Worm (Caenorhabditis elegans) whole organism, young adult: ENCODE measurements around the gene C01G12.16.

ENCODE experiments used
- attf-3 ChIP-seq: fragments of 200-800 bp; sonication (Bioruptor generic); conservative IDR thresholded peaks from 2 replicates; pipeline ENCODE4 v1.3.6; 2022; ENCODE audit warnings: missing genetic modification reagents, missing genetic modification characterization, missing compliant biosample characterization
- ceh-27 ChIP-seq: fragments of 200-800 bp; sonication (Bioruptor generic); optimal IDR thresholded peaks from 2 replicates; lab custom pipeline; 2018; ENCODE audit warnings: mild to moderate bottlenecking, missing genetic modification characterization, moderate library complexity, missing compliant biosample characterization
- ceh-79 ChIP-seq: sonication (generic microtip); optimal IDR thresholded peaks from 2 replicates; lab custom pipeline; 2017; ENCODE audit warnings: mild to moderate bottlenecking, missing genetic modification characterization, missing compliant biosample characterization
- die-1 ChIP-seq: sonication (generic microtip); optimal IDR thresholded peaks from 2 replicates; lab custom pipeline; 2016; ENCODE audit warnings: missing genotype, mild to moderate bottlenecking, missing genetic modification characterization, missing compliant biosample characterization
- dpl-1 ChIP-seq: fragments of 150-350 bp; optimal IDR thresholded peaks from 2 replicates; lab custom pipeline; 2014; ENCODE audit warnings: missing biosample characterization, missing genetic modification reagents, missing genetic modification characterization
- egl-44 ChIP-seq: fragments of 200-800 bp; sonication (Bioruptor generic); IDR thresholded peaks from 2 replicates; pipeline ENCODE4 v1.3.6; 2022; ENCODE audit warnings: missing genetic modification reagents, missing genetic modification characterization, missing compliant biosample characterization
- lag-1 ChIP-seq: fragments of 200-800 bp; sonication (Bioruptor generic); IDR thresholded peaks from 2 replicates; pipeline ENCODE4 v1.3.6; 2022; ENCODE audit warnings: missing genetic modification reagents, missing genetic modification characterization, missing compliant biosample characterization
- lin-40 ChIP-seq: sonication (generic microtip); optimal IDR thresholded peaks from 2 replicates; lab custom pipeline; 2016; ENCODE audit warnings: missing genetic modification characterization, mild to moderate bottlenecking, missing compliant biosample characterization, missing genotype, missing genetic modification reagents
- madf-6 ChIP-seq: fragments of 200-800 bp; sonication (Bioruptor generic); IDR thresholded peaks from 2 replicates; pipeline ENCODE4 v1.3.6; 2022; ENCODE audit warnings: missing genetic modification reagents, missing genetic modification characterization, missing compliant biosample characterization
- nhr-80 ChIP-seq: sonication (generic microtip); optimal IDR thresholded peaks from 2 replicates; lab custom pipeline; 2016; ENCODE audit warnings: missing genetic modification characterization, missing compliant biosample characterization
- nhr-90 ChIP-seq: sonication (generic microtip); optimal IDR thresholded peaks from 2 replicates; lab custom pipeline; 2016; ENCODE audit warnings: missing genotype, mild to moderate bottlenecking, missing genetic modification characterization, missing compliant biosample characterization
- rec-8 ChIP-seq, 2 experiments: sonication (generic microtip); optimal IDR thresholded peaks; 2 replicates each; lab custom pipeline; 2016; ENCODE audit warnings: mild to moderate bottlenecking in 2 of 2, missing genetic modification characterization in 2 of 2, missing genetic modification reagents in 2 of 2, missing genotype in 2 of 2, missing biosample characterization in 1 of 2, missing compliant biosample characterization in 1 of 2, moderate library complexity in 1 of 2
- sea-2 ChIP-seq: fragments of 200-800 bp; sonication (Bioruptor generic); IDR thresholded peaks from 2 replicates; pipeline ENCODE4 v1.3.6; 2022; ENCODE audit warnings: missing genetic modification characterization, missing compliant biosample characterization
- unc-130 ChIP-seq: sonication (generic microtip); optimal IDR thresholded peaks from 2 replicates; lab custom pipeline; 2016; ENCODE audit warnings: missing genetic modification reagents, missing genetic modification characterization, missing compliant biosample characterization

ce11 chrIII:4176109-4176596, 15.1 kb downstream of the C01G12.16 start, which contains the start of the genes hrde-1 and C16C10.13:
- TF ChIP-seq unc-130 (GFP tag; lab: Kevin White, UChicago) (peak; percentile 93), attf-3 (GFP tag; lab: Robert Waterston, UW) (no peak), madf-6 (GFP tag; lab: Robert Waterston, UW) (peak; percentile 98), dpl-1 (GFP tag; lab: Kevin White, UChicago) (peak; percentile 80), egl-44 (GFP tag; lab: Robert Waterston, UW) (no peak), nhr-80 (no peak), lag-1 (no peak), rec-8 (tag; optimal IDR thresholded peaks at IDR 0.05; lab: Kevin White, UChicago) (no peak), ceh-79 (no peak), ceh-27 (GFP tag; lab: Kevin White, UChicago) (no peak), lin-40 (no peak), sea-2 (no peak), die-1 (tag; lab: Kevin White, UChicago) (no peak), nhr-90 (no peak)
